Worm (Caenorhabditis elegans): ENCODE results near the gene F14D7.6.
"Not testable (repeated sequence)": the region's sequence is repeated elsewhere in the genome, so short reads cannot be mapped to it uniquely, and the experiment has no call there.

F14D7.6 gene

DNA sequence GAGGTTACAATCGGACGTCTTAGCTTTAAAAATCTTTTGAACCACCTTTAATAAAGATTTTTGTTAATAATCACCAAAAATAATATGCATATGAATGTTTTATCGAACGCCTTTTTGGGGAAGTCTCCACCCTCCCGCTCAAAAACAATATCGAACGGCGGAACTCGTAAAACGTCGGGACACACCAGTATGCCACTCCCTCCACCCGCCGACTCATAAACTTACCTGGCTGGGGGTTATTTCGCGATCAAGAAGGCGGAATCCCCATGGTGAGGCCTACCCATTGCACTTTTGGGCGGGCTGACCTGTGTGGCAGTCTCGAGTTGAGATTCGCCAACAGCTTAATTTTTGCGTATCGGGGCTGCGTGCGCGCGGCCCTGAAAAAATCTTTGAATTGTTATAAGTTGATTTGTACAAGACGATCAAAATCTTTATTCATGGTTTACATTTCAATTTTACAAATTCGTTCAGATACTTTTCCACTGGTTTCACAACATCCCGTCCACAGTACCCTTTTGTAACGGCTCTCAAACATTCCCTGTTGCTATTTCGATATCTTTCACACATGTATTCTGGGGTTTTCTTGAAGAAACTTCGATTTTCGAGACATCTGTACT is 33.8 kb upstream of the F14D7.6 start:
- TF ChIP-seq sptf-1 (tag; optimal IDR thresholded peaks at IDR 0.05) (no peak), ham-2 (GFP tag; optimal IDR thresholded peaks at IDR 0.05) (no peak), ztf-11 (tag; optimal IDR thresholded peaks at IDR 0.05) (no peak), sem-2 (GFP tag; optimal IDR thresholded peaks at IDR 0.05) (no peak), unc-120 (tag; optimal IDR thresholded peaks at IDR 0.05; ENCODE audit: poor library complexity, severe bottlenecking) (no peak)

DNA sequence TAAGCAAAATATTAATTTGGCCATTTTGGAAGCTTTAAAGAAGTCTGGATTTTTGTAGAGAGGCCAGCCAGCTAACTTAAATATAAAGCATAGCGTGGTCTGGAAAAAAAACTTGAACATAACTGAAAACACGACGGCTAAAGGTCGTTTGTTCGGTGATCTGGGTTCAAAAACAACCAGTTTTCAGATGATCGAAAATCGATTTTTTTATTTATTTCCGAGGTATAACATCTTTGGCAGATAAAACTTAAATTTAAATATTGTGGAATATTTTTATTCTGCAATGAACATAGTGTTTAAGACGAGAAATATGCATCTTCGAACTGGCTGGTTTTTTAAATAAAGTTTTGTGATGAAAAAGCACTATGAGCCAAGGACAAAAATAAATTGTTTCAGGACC is 32.6 kb upstream of the F14D7.6 start, which contains the start of gene F40G12.4:
F40G12.4 (minus strand) TSS at position 101 of the 400 bp plus-strand sequence.
- TF ChIP-seq elt-3 (tag; optimal IDR thresholded peaks at IDR 0.05) (no peak), snpc-4 (tag; optimal IDR thresholded peaks at IDR 0.05) (no peak), zip-8 (tag; optimal IDR thresholded peaks at IDR 0.05) (no peak), lsy-2 (tag; optimal IDR thresholded peaks at IDR 0.05) (no peak), nhr-76 (tag; optimal IDR thresholded peaks at IDR 0.05) (no peak), lin-32 (GFP tag; optimal IDR thresholded peaks at IDR 0.05) (no peak), ztf-11 (tag; optimal IDR thresholded peaks at IDR 0.05) (no peak)

- TF ChIP-seq mls-2 (tag; optimal IDR thresholded peaks at IDR 0.05) (no peak), nhr-237 (tag; optimal IDR thresholded peaks at IDR 0.05) (no peak), zip-8 (tag; optimal IDR thresholded peaks at IDR 0.05) (no peak), sptf-1 (tag; optimal IDR thresholded peaks at IDR 0.05) (no peak), M03D4.4 (tag; optimal IDR thresholded peaks at IDR 0.05) (no peak), nhr-76 (tag; optimal IDR thresholded peaks at IDR 0.05) (no peak), nhr-28 (tag; optimal IDR thresholded peaks at IDR 0.05) (no peak), drap-1 (GFP tag; optimal IDR thresholded peaks at IDR 0.05) (no peak), ces-1 (GFP tag; optimal IDR thresholded peaks at IDR 0.05) (no peak), ham-2 (GFP tag; optimal IDR thresholded peaks at IDR 0.05) (no peak), nhr-12 (tag; optimal IDR thresholded peaks at IDR 0.05) (no peak), unc-39 (tag; optimal IDR thresholded peaks at IDR 0.05) (no peak), cnd-1 (tag; optimal IDR thresholded peaks at IDR 0.05) (no peak), unc-62 (GFP tag; optimal IDR thresholded peaks at IDR 0.05) (no peak)
Observed at ce11 chrV:14270729-14271128, 30.5 kb upstream of the F14D7.6 start, which contains the start of gene F40G12.5. TSS of gene F40G12.5 (minus strand) at chrV:14270829.

ce11 chrV:14273019-14273418 is 28.2 kb upstream of the F14D7.6 start, which contains the start of gene F40G12.6:
TSS of gene F40G12.6 (minus strand) at chrV:14273119.
- TF ChIP-seq cnd-1 (tag; optimal IDR thresholded peaks at IDR 0.05) (no peak), nhr-237 (tag; optimal IDR thresholded peaks at IDR 0.05) (no peak), ceh-39 (tag; optimal IDR thresholded peaks at IDR 0.05) (no peak), sptf-1 (tag; optimal IDR thresholded peaks at IDR 0.05) (no peak), ceh-83 (GFP tag; optimal IDR thresholded peaks at IDR 0.05) (no peak), nhr-76 (tag; optimal IDR thresholded peaks at IDR 0.05) (no peak), flh-1 (GFP tag; optimal IDR thresholded peaks at IDR 0.05) (no peak), mep-1 (tag; optimal IDR thresholded peaks at IDR 0.05) (no peak), pha-4 (tag; optimal IDR thresholded peaks at IDR 0.05) (no peak), M03D4.4 (tag; optimal IDR thresholded peaks at IDR 0.05) (no peak), unc-39 (tag; optimal IDR thresholded peaks at IDR 0.05) (no peak)

DNA sequence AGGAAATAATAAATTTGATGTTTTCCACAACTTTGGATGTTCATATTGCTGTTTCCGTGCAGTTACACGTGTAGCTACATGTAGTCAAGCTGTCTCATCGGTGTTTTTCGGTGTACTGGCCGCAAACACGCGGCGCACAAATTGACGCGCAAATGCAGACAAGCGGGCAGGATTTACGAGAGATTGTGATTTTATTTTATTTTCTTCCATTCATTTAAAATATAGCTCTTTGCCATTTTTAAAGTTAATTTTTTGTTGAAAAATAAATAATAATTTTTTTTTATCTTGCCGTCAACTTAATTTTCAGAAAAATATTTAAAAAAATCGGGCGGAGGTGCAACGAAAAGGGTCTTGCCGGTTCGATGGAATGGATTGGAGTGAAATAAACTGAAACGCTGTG is 26.9 kb upstream of the F14D7.6 start, which contains the start of gene F40G12.7:
F40G12.7 (plus strand) TSS at position 301 of the 400 bp plus-strand sequence.
- not testable (repeated sequence) for TF ChIP-seq blmp-1, sptf-1, snpc-4 (tag; optimal IDR thresholded peaks at IDR 0.05)

ce11 chrV:14279777-14280176 is 21.4 kb upstream of the F14D7.6 start, which contains the start of gene srt-33:
TSS of gene srt-33 (minus strand) at chrV:14279877.
- no peak for TF ChIP-seq zip-8 (tag; optimal IDR thresholded peaks at IDR 0.05)
- no peak for TF ChIP-seq drap-1 (GFP tag; optimal IDR thresholded peaks at IDR 0.05)
- TF ChIP-seq sptf-1 (tag; optimal IDR thresholded peaks at IDR 0.05), result no peak
- no peak for TF ChIP-seq bed-3 (GFP tag; optimal IDR thresholded peaks at IDR 0.05)
- no peak for TF ChIP-seq ceh-39 (tag; optimal IDR thresholded peaks at IDR 0.05)
- TF ChIP-seq lsy-2 (tag; optimal IDR thresholded peaks at IDR 0.05), result no peak
- no peak for TF ChIP-seq lin-13 (tag; optimal IDR thresholded peaks at IDR 0.05)
- TF ChIP-seq ceh-43 (GFP tag; optimal IDR thresholded peaks at IDR 0.05), result no peak
- TF ChIP-seq nhr-12 (tag; optimal IDR thresholded peaks at IDR 0.05), result no peak
- TF ChIP-seq ces-1 (GFP tag; optimal IDR thresholded peaks at IDR 0.05), result no peak
- TF ChIP-seq unc-39 (tag; optimal IDR thresholded peaks at IDR 0.05), result no peak
- TF ChIP-seq mep-1 (tag; optimal IDR thresholded peaks at IDR 0.05), result no peak
- TF ChIP-seq nhr-237 (tag; optimal IDR thresholded peaks at IDR 0.05), result no peak
- no peak for TF ChIP-seq snpc-4 (tag; optimal IDR thresholded peaks at IDR 0.05)
- no peak for TF ChIP-seq lin-32 (GFP tag; optimal IDR thresholded peaks at IDR 0.05)
- no peak for TF ChIP-seq ceh-83 (GFP tag; optimal IDR thresholded peaks at IDR 0.05)
